Fruit fly (Drosophila melanogaster): ENCODE measurements around the gene CG7044.

dm6 chr3R:21071312-21071711 lies 30.2 kb downstream of the CG7044 start:
- TF ChIP-seq psq (optimal IDR thresholded peaks at IDR 0.05), result no peak
- no peak for TF ChIP-seq pan (optimal IDR thresholded peaks at IDR 0.05)
- no peak for TF ChIP-seq Dll (optimal IDR thresholded peaks at IDR 0.05)
- TF ChIP-seq CG8478 (optimal IDR thresholded peaks at IDR 0.05), result no peak
